Fruit fly (Drosophila melanogaster) whole organism, embryonic: Measurements from ENCODE around the gene gry.

Experiments used
- Atf-2 ChIP-seq: fragments of 200-800 bp; sonication (Bioruptor generic); optimal IDR thresholded peaks from 2 replicates; lab custom pipeline; 2016; ENCODE audit warnings: missing biosample characterization, missing genetic modification characterization
- Bgb ChIP-seq: fragments of 200-800 bp; sonication (Bioruptor generic); IDR thresholded peaks from 2 replicates; pipeline ENCODE4 v1.3.6; 2022; ENCODE audit warnings: missing biosample characterization, missing genetic modification characterization; ENCODE audit not compliant: partially characterized antibody
- CG1024 ChIP-seq: fragments of 200-800 bp; sonication (Bioruptor generic); IDR thresholded peaks from 2 replicates; pipeline ENCODE4 v1.3.6; 2022; ENCODE audit warnings: missing biosample characterization, missing genetic modification characterization
- CG13424 ChIP-seq: fragments of 200-800 bp; sonication (Bioruptor generic); optimal IDR thresholded peaks from 2 replicates; lab custom pipeline; 2019; ENCODE audit warnings: missing biosample characterization, mild to moderate bottlenecking, missing genetic modification characterization, moderate library complexity
- CG14710 ChIP-seq: fragments of 200-800 bp; sonication (Bioruptor generic); optimal IDR thresholded peaks from 3 replicates; lab custom pipeline; 2019; ENCODE audit warnings: missing biosample characterization, mild to moderate bottlenecking, missing genetic modification characterization, moderate library complexity
- CG14860 ChIP-seq: fragments of 200-800 bp; sonication (Bioruptor generic); IDR thresholded peaks from 3 replicates; pipeline ENCODE4 v1.3.6; 2022; ENCODE audit warnings: missing biosample characterization, missing genetic modification characterization; ENCODE audit not compliant: partially characterized antibody
- CG15269 ChIP-seq: fragments of 200-800 bp; sonication (Bioruptor generic); optimal IDR thresholded peaks from 2 replicates; lab custom pipeline; 2018; ENCODE audit warnings: missing biosample characterization, mild to moderate bottlenecking, missing genetic modification characterization, moderate library complexity
- CG1602 ChIP-seq: fragments of 200-800 bp; sonication (Bioruptor generic); optimal IDR thresholded peaks from 3 replicates; lab custom pipeline; 2016; ENCODE audit warnings: missing biosample characterization, missing genetic modification characterization
- CG17612 ChIP-seq: fragments of 200-800 bp; sonication (Bioruptor generic); IDR thresholded peaks from 2 replicates; pipeline ENCODE4 v1.3.6; 2022; ENCODE audit warnings: missing biosample characterization, missing genetic modification characterization
- CG17802 ChIP-seq: fragments of 200-800 bp; sonication (Bioruptor generic); optimal IDR thresholded peaks from 2 replicates; lab custom pipeline; 2018; ENCODE audit warnings: missing biosample characterization, mild to moderate bottlenecking, missing genetic modification characterization, moderate library complexity
- CG18262 ChIP-seq: fragments of 200-800 bp; optimal IDR thresholded peaks from 3 replicates; lab custom pipeline; 2019; ENCODE audit warnings: missing biosample characterization, mild to moderate bottlenecking, missing genetic modification characterization, moderate library complexity
- CG2712 ChIP-seq: fragments of 200-800 bp; optimal IDR thresholded peaks from 3 replicates; lab custom pipeline; 2019; ENCODE audit warnings: missing biosample characterization, mild to moderate bottlenecking, missing genetic modification characterization, moderate library complexity
- CG30020 ChIP-seq: fragments of 200-800 bp; optimal IDR thresholded peaks from 2 replicates; lab custom pipeline; 2019; ENCODE audit warnings: missing biosample characterization, mild to moderate bottlenecking, missing genetic modification characterization, moderate library complexity
- CG30431 ChIP-seq: fragments of 200-800 bp; sonication (Bioruptor generic); optimal IDR thresholded peaks from 2 replicates; lab custom pipeline; 2017; ENCODE audit warnings: missing biosample characterization, missing genetic modification characterization
- CG31441 ChIP-seq: fragments of 200-800 bp; sonication (Bioruptor generic); IDR thresholded peaks from 2 replicates; pipeline ENCODE4 v1.3.6; 2022; ENCODE audit warnings: missing biosample characterization, missing genetic modification characterization
- CG3281 ChIP-seq: fragments of 200-800 bp; sonication (Bioruptor generic); optimal IDR thresholded peaks from 3 replicates; lab custom pipeline; 2017; ENCODE audit warnings: missing biosample characterization, mild to moderate bottlenecking, missing genetic modification characterization
- CG34422 ChIP-seq: fragments of 200-800 bp; sonication (Bioruptor generic); IDR thresholded peaks from 3 replicates; pipeline ENCODE4 v1.3.6; 2022; ENCODE audit warnings: missing biosample characterization, missing genetic modification characterization
- CG3847 ChIP-seq: fragments of 200-800 bp; sonication (Bioruptor generic); IDR thresholded peaks from 2 replicates; pipeline ENCODE4 v1.3.6; 2022; ENCODE audit warnings: missing biosample characterization, missing genetic modification characterization
- CG4424 ChIP-seq: fragments of 200-800 bp; sonication (Bioruptor generic); optimal IDR thresholded peaks from 3 replicates; lab custom pipeline; 2016; ENCODE audit warnings: missing biosample characterization, missing genetic modification characterization
- CG5245 ChIP-seq: fragments of 200-800 bp; sonication (Bioruptor generic); optimal IDR thresholded peaks from 3 replicates; lab custom pipeline; 2016; ENCODE audit warnings: missing biosample characterization, missing genetic modification characterization
- CG7271 ChIP-seq: fragments of 200-800 bp; sonication (Bioruptor generic); optimal IDR thresholded peaks from 2 replicates; lab custom pipeline; 2018; ENCODE audit warnings: missing biosample characterization, mild to moderate bottlenecking, missing genetic modification characterization, moderate library complexity
- CG7357 ChIP-seq: fragments of 200-800 bp; sonication (Bioruptor generic); IDR thresholded peaks from 3 replicates; pipeline ENCODE4 v1.3.6; 2022; ENCODE audit warnings: missing biosample characterization, missing genetic modification characterization
- CG8944 ChIP-seq: fragments of 200-800 bp; sonication (Bioruptor generic); optimal IDR thresholded peaks from 3 replicates; lab custom pipeline; 2016; ENCODE audit warnings: missing biosample characterization, missing genetic modification characterization
- CG9437 ChIP-seq: fragments of 200-800 bp; sonication (Bioruptor generic); optimal IDR thresholded peaks from 2 replicates; lab custom pipeline; 2018; ENCODE audit warnings: missing biosample characterization, mild to moderate bottlenecking, missing genetic modification characterization
- CHES-1-like ChIP-seq: fragments of 200-800 bp; sonication (Bioruptor generic); optimal IDR thresholded peaks from 2 replicates; lab custom pipeline; 2016; ENCODE audit warnings: missing biosample characterization, missing genetic modification characterization
- Dbx ChIP-seq: fragments of 200-800 bp; sonication (Bioruptor generic); IDR thresholded peaks from 3 replicates; pipeline ENCODE4 v1.3.6; 2022; ENCODE audit warnings: missing biosample characterization, missing genetic modification characterization
- Dek ChIP-seq: fragments of 200-800 bp; sonication (Bioruptor generic); optimal IDR thresholded peaks from 3 replicates; lab custom pipeline; 2019; ENCODE audit warnings: missing biosample characterization, mild to moderate bottlenecking, missing genetic modification characterization, moderate library complexity
- Dip3 ChIP-seq: fragments of 200-800 bp; sonication (Bioruptor generic); optimal IDR thresholded peaks from 3 replicates; lab custom pipeline; 2016; ENCODE audit warnings: missing biosample characterization, missing genetic modification characterization
- HLH3B ChIP-seq: fragments of 200-800 bp; sonication (Bioruptor generic); IDR thresholded peaks from 2 replicates; pipeline ENCODE4 v1.3.6; 2022; ENCODE audit warnings: missing biosample characterization, missing genetic modification characterization
- Hr3 ChIP-seq: fragments of 200-800 bp; sonication (Bioruptor generic); optimal IDR thresholded peaks from 3 replicates; lab custom pipeline; 2016; ENCODE audit warnings: missing biosample characterization, missing genetic modification characterization
- Lim3 ChIP-seq: fragments of 200-800 bp; sonication (Bioruptor generic); IDR thresholded peaks from 2 replicates; pipeline ENCODE4 v1.3.6; 2022; ENCODE audit warnings: missing biosample characterization, missing genetic modification characterization
- Meics ChIP-seq: fragments of 200-800 bp; sonication (Bioruptor generic); optimal IDR thresholded peaks from 2 replicates; lab custom pipeline; 2017; ENCODE audit warnings: missing biosample characterization, mild to moderate bottlenecking, missing genetic modification characterization
- chif ChIP-seq, 2 experiments: fragments of 200-800 bp; sonication (Bioruptor generic); optimal IDR thresholded peaks; 3 replicates each; lab custom pipeline; 2016; ENCODE audit warnings: missing biosample characterization in 2 of 2, missing genetic modification characterization in 2 of 2
- chinmo ChIP-seq: fragments of 200-800 bp; sonication (Bioruptor generic); IDR thresholded peaks from 4 replicates; pipeline ENCODE4 v1.3.6; 2022; ENCODE audit warnings: missing biosample characterization, missing genetic modification characterization; ENCODE audit not compliant: partially characterized antibody
- chn ChIP-seq: fragments of 200-800 bp; sonication (Bioruptor generic); optimal IDR thresholded peaks from 2 replicates; lab custom pipeline; 2016; ENCODE audit warnings: missing biosample characterization, missing genetic modification characterization
- crol ChIP-seq: fragments of 200-800 bp; sonication (Bioruptor generic); IDR thresholded peaks from 2 replicates; pipeline ENCODE4 v1.3.6; 2022; ENCODE audit warnings: missing biosample characterization, missing genetic modification characterization
- dmrt99B ChIP-seq: fragments of 200-800 bp; sonication (Bioruptor generic); optimal IDR thresholded peaks from 2 replicates; lab custom pipeline; 2018; ENCODE audit warnings: missing biosample characterization, mild to moderate bottlenecking, missing genetic modification characterization, moderate library complexity
- ewg ChIP-seq: fragments of 200-800 bp; sonication (Bioruptor generic); optimal IDR thresholded peaks from 3 replicates; lab custom pipeline; 2017; ENCODE audit warnings: mild to moderate bottlenecking, missing biosample characterization, missing genetic modification reagents, missing genetic modification characterization
- fd96Cb ChIP-seq: fragments of 200-800 bp; sonication (Bioruptor generic); optimal IDR thresholded peaks from 2 replicates; lab custom pipeline; 2018; ENCODE audit warnings: missing biosample characterization, mild to moderate bottlenecking, missing genetic modification characterization, moderate library complexity
- gce ChIP-seq: fragments of 200-800 bp; sonication (Bioruptor generic); IDR thresholded peaks from 3 replicates; pipeline ENCODE4 v1.3.6; 2022; ENCODE audit warnings: missing biosample characterization, missing genetic modification characterization
- gcm2 ChIP-seq: fragments of 200-800 bp; sonication (Bioruptor generic); optimal IDR thresholded peaks from 2 replicates; lab custom pipeline; 2016; ENCODE audit warnings: missing biosample characterization, missing genetic modification characterization
- h ChIP-seq: fragments of >200 bp; optimal IDR thresholded peaks from 2 replicates; lab custom pipeline; 2017
- jumu ChIP-seq: fragments of 200-800 bp; sonication (Bioruptor generic); optimal IDR thresholded peaks from 3 replicates; lab custom pipeline; 2016; ENCODE audit warnings: missing biosample characterization, missing genetic modification characterization
- lab ChIP-seq: fragments of 200-800 bp; sonication (Bioruptor generic); optimal IDR thresholded peaks from 3 replicates; lab custom pipeline; 2017; ENCODE audit warnings: missing biosample characterization, missing genetic modification characterization, mild to moderate bottlenecking, moderate library complexity, missing genetic modification reagents
- lmd ChIP-seq: fragments of 200-800 bp; sonication (Bioruptor generic); IDR thresholded peaks from 2 replicates; pipeline ENCODE4 v1.3.6; 2022; ENCODE audit warnings: missing biosample characterization, missing genetic modification characterization
- nom ChIP-seq: fragments of 200-800 bp; sonication (Bioruptor generic); optimal IDR thresholded peaks from 2 replicates; lab custom pipeline; 2017; ENCODE audit warnings: missing biosample characterization, missing genetic modification characterization, mild to moderate bottlenecking, moderate library complexity, missing genetic modification reagents
- p53 ChIP-seq: fragments of 200-800 bp; sonication (Bioruptor generic); optimal IDR thresholded peaks from 2 replicates; lab custom pipeline; 2016; ENCODE audit warnings: missing biosample characterization, missing genetic modification characterization
- sisA ChIP-seq: fragments of 200-800 bp; sonication (Bioruptor generic); IDR thresholded peaks from 2 replicates; pipeline ENCODE4 v1.3.6; 2022; ENCODE audit warnings: missing biosample characterization, missing genetic modification characterization
- tin ChIP-seq: fragments of 200-800 bp; sonication (Bioruptor generic); optimal IDR thresholded peaks from 3 replicates; lab custom pipeline; 2016; ENCODE audit warnings: missing biosample characterization, missing genetic modification characterization

The gry gene

dm6 chr3L:3248714-3249663, 50.1 kb downstream of the gry start (continued):
- TF ChIP-seq CHES-1-like (GFP tag; lab: Kevin White, UChicago) (no peak), Dip3 (peak; percentile 25), CG1024 (0 out of 2 replicates have a peak, but pooled peaks have one; percentile 22), CG30431 (GFP tag; lab: Kevin White, UChicago) (peak; percentile 41), CG9437 (peak; percentile 49), tin (GFP tag; lab: Kevin White, UChicago) (peak; percentile 6), Dek (tag; lab: Kevin White, UChicago) (no peak), chn (GFP tag; lab: Kevin White, UChicago) (no peak), Bgb (GFP tag; lab: Robert Waterston, UW) (no peak), CG17802 (tag; lab: Kevin White, UChicago) (no peak), CG2712 (peak; percentile 54), CG5245 (GFP tag; lab: Kevin White, UChicago) (peak; percentile 9), CG3847 (GFP tag; lab: Robert Waterston, UW) (no peak), CG7357 (GFP tag; lab: Robert Waterston, UW) (0 out of 3 replicates have a peak, but pooled peaks have one; percentile 46), crol (GFP tag; lab: Robert Waterston, UW) (peak; percentile 45; the same call in 1 of the 2 replicates), CG31441 (GFP tag; lab: Robert Waterston, UW) (peak; percentile 54; the same call in 1 of the 2 replicates), Hr3 (peak; percentile 18), CG3281 (peak; percentile 15), jumu (GFP tag; lab: Kevin White, UChicago) (no peak), HLH3B (GFP tag; lab: Robert Waterston, UW) (no peak), CG17612 (no peak), h (lab: Kevin White, UChicago) (no peak), CG4424 (GFP tag; lab: Kevin White, UChicago) (peak; percentile 36), lab (GFP tag; lab: Kevin White, UChicago) (peak; percentile 21), chinmo (0 out of 4 replicates have a peak, but pooled peaks have one; percentile 3), dmrt99B (tag; lab: Kevin White, UChicago) (peak; percentile 62), lmd (GFP tag; lab: Robert Waterston, UW) (peak; percentile 33; the same call in 1 of the 2 replicates), Atf-2 (GFP tag; lab: Kevin White, UChicago) (peak; percentile 29), CG7271 (tag; lab: Kevin White, UChicago) (no peak), Dbx (GFP tag; lab: Robert Waterston, UW) (no peak), CG1602 (peak; percentile 34), CG15269 (tag; lab: Kevin White, UChicago) (peak; percentile 55), CG8944 (peak; percentile 40), CG14710 (tag; lab: Kevin White, UChicago) (peak; percentile 3), CG14860 (GFP tag; lab: Robert Waterston, UW) (no peak), gce (GFP tag; lab: Robert Waterston, UW) (no peak), Lim3 (GFP tag; lab: Robert Waterston, UW) (no peak), chif (GFP tag; optimal IDR thresholded peaks at IDR 0.05; lab: Kevin White, UChicago) (peak; percentile 29 to 58), ewg (GFP tag; lab: Kevin White, UChicago) (peak; percentile 51), CG34422 (GFP tag; lab: Robert Waterston, UW) (0 out of 3 replicates have a peak, but pooled peaks have one; percentile 22), CG30020 (tag; lab: Kevin White, UChicago) (no peak), gcm2 (GFP tag; lab: Kevin White, UChicago) (no peak), sisA (GFP tag; lab: Robert Waterston, UW) (no peak), CG13424 (tag; lab: Kevin White, UChicago) (peak; percentile 65), Meics (peak; percentile 14), CG18262 (peak; percentile 53), fd96Cb (tag; lab: Kevin White, UChicago) (peak; percentile 38), p53 (no peak), nom (GFP tag; lab: Kevin White, UChicago) (peak; percentile 95)
